Worm (Caenorhabditis elegans): Measurements from ENCODE around the gene nlp-64.
"Not testable (repeated sequence)": the region's sequence is repeated elsewhere in the genome, so short reads cannot be mapped to it uniquely, and the experiment has no call there.

The nlp-64 gene

DNA sequence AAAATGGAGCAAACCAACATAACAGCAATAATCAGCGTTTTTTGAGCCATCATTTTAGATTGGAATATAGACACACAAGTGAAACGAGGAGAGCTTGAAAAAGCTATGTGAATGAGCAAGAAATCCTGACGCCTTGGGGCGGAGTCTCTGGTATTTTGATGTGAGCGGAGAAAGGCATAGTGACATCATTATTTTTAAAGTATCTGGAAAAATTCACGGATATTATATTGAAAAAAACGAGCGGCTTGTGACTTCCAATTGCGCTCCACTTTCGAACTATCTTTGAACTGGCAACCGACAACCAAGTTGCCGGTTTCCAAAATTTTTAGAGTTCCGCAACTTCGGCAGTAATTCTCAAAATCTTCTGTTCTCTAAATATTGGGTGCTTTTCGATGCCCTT lies at the start of gene nlp-64:
TSS of gene nlp-64 (minus strand) at position 101 of the 400 bp plus-strand sequence.
- no peak for TF ChIP-seq unc-62 (GFP tag; optimal IDR thresholded peaks at IDR 0.05)

DNA sequence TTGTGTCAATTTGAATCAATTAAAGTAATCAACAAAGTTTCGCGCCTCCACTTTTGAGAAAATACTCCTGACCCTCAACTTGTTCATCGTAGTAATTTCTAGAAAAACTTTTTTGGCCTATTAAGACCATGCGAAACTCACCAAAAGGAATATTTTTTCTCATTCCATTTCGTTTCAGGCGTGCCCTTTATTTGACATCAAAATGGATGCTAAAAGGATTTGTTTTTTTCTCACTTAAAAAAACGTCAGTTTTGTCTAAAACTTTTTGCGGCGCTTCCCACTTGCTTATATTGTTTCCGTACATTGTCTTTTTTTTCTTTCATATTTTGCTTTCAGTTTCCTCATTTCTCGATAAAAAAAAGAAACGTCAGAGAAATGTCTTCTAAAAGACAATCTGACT lies 49.4 kb upstream of the nlp-64 start, which contains the start of gene C04E7.5:
TSS of gene C04E7.5 (plus strand) at position 301 of the 400 bp plus-strand sequence.
- no peak for TF ChIP-seq unc-62 (GFP tag; optimal IDR thresholded peaks at IDR 0.05)

DNA sequence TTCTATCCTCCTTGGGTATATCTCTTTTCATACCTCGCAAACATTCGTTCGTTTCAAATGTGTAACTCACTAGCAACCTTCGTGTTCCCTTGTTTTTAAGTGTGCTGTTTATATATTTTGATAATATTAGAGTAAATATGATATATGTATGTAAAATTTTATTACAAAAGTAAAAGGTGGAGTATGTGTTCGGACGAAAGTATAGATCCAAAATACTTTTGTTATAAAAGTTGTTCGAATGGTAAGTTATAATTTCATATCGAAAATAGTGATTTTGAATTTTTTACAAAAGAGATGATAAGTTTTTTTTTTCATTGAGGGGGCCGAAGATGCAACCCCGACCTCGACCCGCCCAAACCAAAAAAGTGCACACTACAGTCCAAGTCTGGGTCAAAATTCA lies 46.7 kb upstream of the nlp-64 start, which contains the start of gene C04E7.1:
TSS of gene C04E7.1 (plus strand) at position 301 of the 400 bp plus-strand sequence.
- TF ChIP-seq unc-62 (GFP tag; optimal IDR thresholded peaks at IDR 0.05) = no peak

DNA sequence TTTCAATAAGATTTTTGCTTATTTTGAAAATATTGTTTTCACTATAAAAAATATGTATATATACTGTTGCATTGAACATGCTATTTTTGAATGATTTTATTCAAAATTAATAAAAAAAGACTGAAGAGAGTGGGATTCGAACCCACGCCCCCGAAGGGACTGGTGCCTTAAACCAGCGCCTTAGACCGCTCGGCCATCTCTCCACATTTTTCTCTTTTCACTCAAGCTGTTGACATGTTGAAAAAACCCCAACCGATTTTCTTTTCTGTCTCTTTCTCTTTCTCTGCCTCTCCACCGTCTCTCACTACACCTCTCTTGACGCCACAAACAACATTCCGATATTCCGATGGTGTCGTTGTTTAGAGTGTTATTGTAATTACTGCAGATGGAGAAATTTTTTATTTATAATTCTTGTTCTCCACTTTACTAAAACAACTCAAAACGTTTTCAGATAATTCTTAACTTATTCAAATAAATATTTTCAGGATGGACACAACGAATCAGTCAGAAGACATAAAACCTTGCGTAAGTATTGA lies 42.1 kb upstream of the nlp-64 start, which contains the start of gene sor-3:
TSS of gene sor-3 (plus strand) at position 486 of the 536 bp plus-strand sequence.
- no peak for TF ChIP-seq unc-62 (GFP tag; optimal IDR thresholded peaks at IDR 0.05)

DNA sequence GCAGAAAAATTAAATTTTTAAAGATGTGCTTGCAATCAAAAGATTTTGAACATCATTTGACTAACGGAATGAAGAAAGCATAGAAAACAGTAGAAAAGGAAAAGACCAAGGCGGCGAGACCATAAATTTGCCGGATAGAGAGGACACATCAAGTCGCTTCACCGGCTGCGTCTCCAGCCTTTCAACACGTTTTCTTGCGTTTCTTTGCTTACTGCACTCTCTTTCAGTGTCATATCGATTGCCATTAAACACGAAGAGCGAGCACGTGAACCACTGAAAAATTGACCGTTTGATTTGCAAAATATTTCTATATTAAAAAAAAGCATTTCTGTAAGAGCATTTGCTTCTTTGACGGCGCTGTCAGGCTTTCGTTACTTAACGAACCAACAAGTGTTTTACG lies 37.0 kb upstream of the nlp-64 start:
- no peak for TF ChIP-seq unc-62 (GFP tag; optimal IDR thresholded peaks at IDR 0.05)

DNA sequence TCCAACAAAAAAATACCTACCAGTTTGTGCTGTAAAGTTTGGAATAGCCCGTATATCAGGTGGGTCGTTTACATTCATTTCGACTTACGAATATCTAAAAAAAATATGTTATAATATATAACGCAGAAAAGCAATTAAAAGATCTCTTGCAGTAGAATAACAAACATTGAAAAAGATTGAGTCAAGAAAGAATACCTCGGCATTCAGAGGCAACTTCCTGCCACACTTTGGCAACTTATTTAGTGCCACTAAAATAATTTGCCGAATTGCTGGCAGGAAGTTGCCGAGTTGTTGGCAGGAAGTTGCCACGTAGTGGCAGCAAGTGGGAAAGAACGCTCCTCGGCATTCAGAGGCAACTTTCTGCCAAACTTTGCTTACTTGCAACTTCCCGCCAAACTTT lies 36.0 kb upstream of the nlp-64 start, which contains the start of gene C04E7.3:
TSS of gene C04E7.3 (minus strand) at position 101 of the 400 bp plus-strand sequence.
- TF ChIP-seq unc-62 (GFP tag; optimal IDR thresholded peaks at IDR 0.05) = not testable (repeated sequence)

DNA sequence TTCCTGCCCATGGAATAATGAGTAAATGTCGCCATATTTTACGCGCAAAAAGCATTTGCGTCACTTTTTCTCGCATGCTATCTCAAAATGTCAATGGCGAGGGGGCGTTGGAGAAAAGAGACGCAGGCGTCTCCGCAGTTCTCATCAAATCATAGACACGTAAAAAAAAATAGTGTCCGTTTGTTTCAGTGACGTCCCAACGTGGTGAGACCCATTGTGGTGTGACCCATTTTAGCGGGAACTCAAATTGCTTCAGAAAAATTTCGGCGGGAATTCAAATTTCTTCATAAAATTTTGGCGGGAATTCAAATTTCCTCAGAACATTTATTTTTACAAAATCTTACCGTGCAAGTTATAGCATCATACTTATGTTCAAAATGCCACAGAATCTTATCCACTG lies 32.7 kb upstream of the nlp-64 start:
- TF ChIP-seq unc-62 (GFP tag; optimal IDR thresholded peaks at IDR 0.05) = no peak

DNA sequence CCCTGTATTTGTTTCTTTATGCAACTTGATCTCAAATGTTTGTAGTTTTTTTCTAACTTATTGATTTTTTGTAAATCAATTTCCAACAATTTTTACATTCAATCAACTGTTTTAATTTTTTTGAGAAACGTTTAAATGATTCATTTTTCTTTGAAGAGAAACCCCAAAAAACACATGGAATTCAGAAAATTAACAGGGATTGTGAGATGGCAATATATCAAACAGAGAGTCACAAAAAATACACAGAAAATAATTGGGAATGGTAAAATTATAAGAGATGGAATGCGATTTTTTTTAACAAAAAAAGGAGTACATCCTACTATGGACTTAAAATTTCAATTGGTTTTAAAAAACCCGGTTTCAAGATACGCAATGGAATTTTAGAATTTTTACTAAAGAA lies 23.3 kb upstream of the nlp-64 start:
- no peak for TF ChIP-seq unc-62 (GFP tag; optimal IDR thresholded peaks at IDR 0.05)

DNA sequence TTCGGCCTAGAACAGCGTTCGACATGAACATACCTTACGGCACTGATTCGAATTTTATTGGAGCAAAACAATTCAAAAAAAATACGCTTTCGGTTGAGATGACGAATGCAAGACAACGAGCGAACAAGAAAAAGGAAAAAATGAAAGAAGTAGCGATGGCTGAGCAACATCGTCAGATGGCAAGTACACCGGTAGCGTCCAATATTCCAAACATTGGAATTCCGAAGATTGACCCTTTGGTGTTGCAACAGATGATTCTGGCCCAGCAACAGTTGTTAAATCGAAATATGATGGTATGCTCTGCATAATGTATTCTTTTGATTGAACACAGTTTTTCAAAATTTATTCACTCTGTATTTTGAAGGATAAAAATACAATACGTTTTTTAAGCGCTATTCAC lies 21.5 kb upstream of the nlp-64 start:
- TF ChIP-seq unc-62 (GFP tag; optimal IDR thresholded peaks at IDR 0.05) = no peak

DNA sequence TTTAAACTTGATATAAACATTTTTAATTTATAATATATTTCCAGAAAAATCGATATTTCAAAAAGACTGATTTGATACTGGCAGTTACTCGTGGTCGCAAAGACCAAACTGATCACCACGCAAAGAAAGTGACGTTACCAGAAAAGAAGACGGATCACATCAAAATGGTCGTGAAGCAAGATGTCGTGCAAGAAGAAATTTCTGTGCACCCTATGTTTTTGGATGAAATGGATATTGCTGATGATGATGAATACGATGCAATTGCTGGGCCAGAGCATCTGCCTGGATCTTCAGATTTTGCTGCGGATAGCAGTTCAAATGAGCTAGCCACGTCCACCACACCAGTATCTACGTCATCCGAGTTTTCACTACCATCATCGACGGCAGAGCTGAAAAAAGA lies 17.6 kb upstream of the nlp-64 start:
- TF ChIP-seq unc-62 (GFP tag; optimal IDR thresholded peaks at IDR 0.05) = no peak

DNA sequence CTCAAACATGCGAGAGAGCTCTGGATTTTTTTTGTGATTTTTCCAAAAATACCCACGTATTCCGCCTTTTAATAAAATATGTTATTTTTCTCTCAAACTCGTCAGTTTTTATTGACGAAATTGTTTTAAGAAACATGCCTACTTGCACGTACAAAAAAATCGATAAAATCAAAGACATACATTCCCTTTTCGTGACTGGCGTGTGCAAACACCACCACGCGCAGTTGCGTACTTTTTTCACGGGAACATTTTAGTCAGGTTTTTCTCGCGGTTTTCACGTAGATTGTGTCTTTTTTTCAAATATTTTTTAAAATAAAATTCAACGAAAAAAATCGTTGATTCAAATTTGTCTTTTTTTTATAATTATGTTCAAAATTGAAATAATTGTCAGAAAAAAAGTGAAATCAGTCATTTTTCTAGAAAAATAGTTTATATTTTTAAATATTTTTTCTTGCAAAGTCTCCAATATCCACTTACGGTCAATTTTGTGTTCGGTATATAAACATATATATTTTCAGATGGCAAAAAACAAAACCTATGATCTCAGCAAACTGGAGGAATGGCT lies 14.6 kb upstream of the nlp-64 start, which contains the start of gene M02E1.1:
TSS of gene M02E1.1 (plus strand) at position 515 of the 565 bp plus-strand sequence.
- TF ChIP-seq unc-62 (GFP tag; optimal IDR thresholded peaks at IDR 0.05) = no peak

DNA sequence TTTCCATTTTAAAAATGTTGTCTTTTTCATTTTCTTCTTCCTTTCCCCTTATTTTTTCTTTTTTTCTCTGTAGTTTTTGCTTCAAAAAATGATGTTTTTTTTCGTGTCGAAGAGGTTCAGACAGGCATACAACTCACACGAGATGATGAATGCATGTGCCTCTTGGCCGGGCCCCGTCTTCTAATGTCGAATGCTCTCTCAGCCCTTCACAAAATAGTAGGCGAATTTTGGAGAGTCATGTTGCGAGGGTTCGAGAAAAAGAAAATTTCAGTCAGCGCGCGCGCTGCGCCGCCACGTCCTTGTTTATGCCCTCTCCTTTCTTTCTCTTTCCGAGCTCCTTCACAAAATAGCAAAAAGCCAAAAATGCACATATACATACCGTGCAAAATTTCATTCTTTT lies 12.9 kb upstream of the nlp-64 start:
- TF ChIP-seq unc-62 (GFP tag; optimal IDR thresholded peaks at IDR 0.05) = no peak

DNA sequence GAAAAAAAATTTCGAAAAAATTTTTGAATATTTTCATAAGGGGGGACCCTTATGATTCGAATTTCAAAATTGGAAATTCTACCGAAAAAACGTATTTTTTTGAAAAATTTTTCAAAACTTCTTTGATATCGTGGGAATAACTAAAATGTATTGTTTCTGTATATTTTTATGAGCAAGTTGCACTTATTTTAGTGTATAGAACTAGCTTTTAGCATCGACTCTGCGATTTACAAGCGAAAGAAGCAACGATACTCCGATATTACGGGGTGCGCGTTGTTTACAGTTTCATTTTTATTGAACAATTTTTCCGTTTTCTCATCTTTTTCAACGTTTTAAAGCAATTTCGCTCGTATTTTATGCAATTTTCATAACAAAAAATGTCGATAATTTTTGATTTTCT lies 11.1 kb upstream of the nlp-64 start, which contains the start of gene M02E1.3:
TSS of gene M02E1.3 (plus strand) at position 301 of the 400 bp plus-strand sequence.
- not testable (repeated sequence) for TF ChIP-seq unc-62 (GFP tag; optimal IDR thresholded peaks at IDR 0.05)

DNA sequence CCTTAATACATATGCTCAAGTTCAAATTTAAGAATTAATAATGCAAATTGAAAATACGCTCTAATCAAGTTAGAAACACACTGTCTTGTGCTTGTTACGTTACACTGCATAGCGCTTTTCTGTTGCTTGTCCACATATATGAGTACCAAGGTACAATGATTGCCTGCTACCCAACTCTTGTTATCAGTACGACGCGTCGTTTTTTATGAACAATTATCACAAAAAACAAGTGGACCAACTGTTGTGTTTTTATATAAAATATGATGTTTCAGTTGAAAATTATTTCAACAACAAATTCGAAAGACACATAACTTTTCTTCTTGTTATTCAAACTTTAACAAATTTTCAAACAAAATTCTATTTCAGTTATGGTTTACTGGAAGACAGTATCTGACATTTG lies 1.8 kb upstream of the nlp-64 start, which contains the start of gene M02E1.4:
TSS of gene M02E1.4 (plus strand) at position 367 of the 400 bp plus-strand sequence.
- no peak for TF ChIP-seq unc-62 (GFP tag; optimal IDR thresholded peaks at IDR 0.05)

DNA sequence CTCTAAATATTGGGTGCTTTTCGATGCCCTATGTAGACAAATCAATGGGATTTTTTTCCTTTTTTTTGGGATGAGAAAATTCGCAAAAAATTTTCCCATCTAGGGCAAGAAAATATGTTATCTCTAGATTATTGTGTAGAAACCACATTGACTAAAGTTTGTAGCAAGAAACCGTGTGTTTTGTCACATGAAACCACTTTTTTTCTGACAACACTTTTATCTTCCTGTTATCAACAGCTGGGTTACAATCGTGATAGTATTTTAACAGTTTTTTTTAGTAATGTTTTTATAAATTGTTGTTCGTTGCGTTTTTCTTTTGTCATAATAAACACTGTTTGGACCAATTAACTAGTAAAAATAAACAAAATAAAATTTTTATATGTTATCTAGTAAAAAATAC lies 1.1 kb upstream of the nlp-64 start:
- TF ChIP-seq unc-62 (GFP tag; optimal IDR thresholded peaks at IDR 0.05) = no peak

DNA sequence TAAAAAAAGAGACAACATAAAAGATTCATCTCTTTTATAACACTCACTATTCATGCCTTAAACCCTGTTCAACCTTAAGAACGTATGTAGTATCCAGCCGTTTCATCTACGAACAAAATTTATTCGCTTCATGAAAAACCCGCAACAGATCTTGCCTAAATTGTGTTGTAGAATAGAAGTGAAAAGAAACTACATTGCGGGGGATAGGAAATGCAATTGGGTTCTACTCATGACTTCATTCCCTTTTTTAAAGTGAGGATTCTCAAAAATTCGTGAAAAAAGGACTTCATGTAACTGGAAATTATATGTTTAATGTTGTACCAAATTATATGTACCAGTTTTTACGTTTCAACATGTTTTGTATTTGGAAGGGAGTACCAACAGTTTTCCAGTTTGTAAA lies 2.0 kb downstream of the nlp-64 start:
- no peak for TF ChIP-seq unc-62 (GFP tag; optimal IDR thresholded peaks at IDR 0.05)

DNA sequence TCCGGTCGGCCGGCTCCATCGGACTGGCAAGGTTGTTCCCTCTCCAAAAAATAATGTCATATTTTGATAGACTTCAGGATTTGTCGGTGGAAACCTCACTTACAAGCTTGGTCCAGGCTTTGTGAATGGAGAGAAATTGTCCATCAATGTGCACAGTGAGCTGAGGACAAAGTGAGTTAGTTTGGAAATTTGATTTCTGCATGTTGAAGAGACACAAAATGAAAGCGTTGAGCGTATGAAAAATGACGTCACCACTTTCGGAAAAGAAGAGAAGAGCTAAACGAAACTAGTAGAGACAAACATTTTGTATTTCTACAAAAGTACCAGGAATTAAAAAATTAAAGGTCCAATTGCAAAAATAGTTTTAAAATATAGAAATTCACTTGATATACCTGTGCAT lies 6.1 kb downstream of the nlp-64 start:
- TF ChIP-seq unc-62 (GFP tag; optimal IDR thresholded peaks at IDR 0.05) = no peak
